Fruit fly (Drosophila melanogaster) Kc167 (cell line): Measurements from ENCODE around the gene CG7294.

Experiments
- Myc ChIP-seq: fragments of >200 bp; optimal IDR thresholded peaks from 2 replicates; lab custom pipeline; 2017; ENCODE audit warnings: missing external identifiers
- h ChIP-seq: fragments of >200 bp; optimal IDR thresholded peaks from 3 replicates; lab custom pipeline; 2018; ENCODE audit warnings: missing external identifiers
- insv ChIP-seq: fragments of >200 bp; optimal IDR thresholded peaks from 3 replicates; lab custom pipeline; 2018; ENCODE audit warnings: missing external identifiers
- psq ChIP-seq: fragments of >200 bp; optimal IDR thresholded peaks from 2 replicates; lab custom pipeline; 2017; ENCODE audit warnings: missing external identifiers
- ttk ChIP-seq: sonication (Bioruptor generic); optimal IDR thresholded peaks from 2 replicates; lab custom pipeline; 2017; ENCODE audit warnings: missing external identifiers

DNA sequence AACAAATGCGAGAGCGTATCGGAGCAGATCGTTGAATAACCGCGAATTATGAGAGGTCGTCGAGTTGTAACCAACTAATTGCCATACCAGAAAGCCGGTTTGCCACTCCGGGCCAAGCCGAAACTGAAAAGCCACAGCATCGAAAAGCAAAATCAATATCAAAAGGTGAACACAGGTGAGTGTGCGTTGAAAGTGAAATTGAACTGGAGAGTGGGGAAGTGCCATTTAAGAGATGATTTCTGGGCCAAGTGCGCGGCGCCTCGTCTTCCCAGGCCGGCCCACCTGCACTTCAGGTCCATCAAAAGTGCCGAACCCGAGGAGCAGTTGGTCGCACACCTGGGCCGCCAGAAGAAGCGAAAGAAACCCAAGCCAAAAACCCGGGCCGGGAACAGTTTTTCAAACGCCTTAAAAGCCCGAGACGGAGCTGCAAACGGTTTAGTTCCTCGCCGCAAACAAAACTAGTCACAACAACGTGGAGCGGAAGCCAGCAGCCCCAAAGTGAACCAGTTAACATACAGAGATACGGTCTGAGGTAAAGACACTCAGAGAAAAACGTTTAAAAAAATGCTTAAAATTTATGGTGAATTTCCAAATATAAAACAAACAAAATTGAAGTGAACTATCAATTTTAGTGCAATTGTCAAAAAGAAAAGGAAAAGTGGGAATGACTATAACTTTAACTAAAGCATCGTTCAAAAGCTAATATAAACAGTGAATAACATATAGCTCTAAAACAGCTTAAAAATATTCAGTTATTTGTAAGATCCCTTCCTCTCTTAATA lies 11.9 kb downstream of the CG7294 start, which contains the start of gene CG17104:
- TF ChIP-seq insv (lab: Kevin White, UChicago) (no peak), Myc (lab: Kevin White, UChicago) (no peak), psq (lab: Kevin White, UChicago) (no peak), h (lab: Kevin White, UChicago) (no peak), ttk (lab: Kevin White, UChicago) (no peak)
